Worm (Caenorhabditis elegans): ENCODE results near the gene C50B6.7.

ce11 chrV:13357652-13358281, 33.0 kb upstream of the C50B6.7 start, which contains the start of gene F32H5.1:
- TF ChIP-seq nhr-25 (tag; optimal IDR thresholded peaks at IDR 0.05) (no peak), lin-13 (GFP tag; optimal IDR thresholded peaks at IDR 0.05) (no peak), nhr-237 (tag; optimal IDR thresholded peaks at IDR 0.05) (no peak), ztf-11 (tag; optimal IDR thresholded peaks at IDR 0.05) (no peak), ceh-82 (tag; optimal IDR thresholded peaks at IDR 0.05) (no peak), R02D3.7 (tag; optimal IDR thresholded peaks at IDR 0.05) (no peak), nhr-77 (tag; optimal IDR thresholded peaks at IDR 0.05) (no peak), zag-1 (tag; optimal IDR thresholded peaks at IDR 0.05) (no peak), egl-27 (tag; optimal IDR thresholded peaks at IDR 0.05) (no peak), sma-9 (GFP tag; optimal IDR thresholded peaks at IDR 0.05) (peak; percentile 43), sma-9 (tag; optimal IDR thresholded peaks at IDR 0.05) (no peak)

Data from whole organism, L2 larva.